Worm (Caenorhabditis elegans) whole organism, L2 larva: Measurements from ENCODE around the gene K03A11.4.

Source experiments
- F13H6.1 ChIP-seq: sonication (generic microtip); optimal IDR thresholded peaks from 2 replicates; lab custom pipeline; 2016; ENCODE audit warnings: missing genetic modification characterization, missing compliant biosample characterization
- aly-2 ChIP-seq: fragments of 150-350 bp; optimal IDR thresholded peaks from 2 replicates; lab custom pipeline; 2014; ENCODE audit warnings: missing biosample characterization, missing genetic modification characterization
- ama-1 ChIP-seq: fragments of 150-350 bp; optimal IDR thresholded peaks from 2 replicates; lab custom pipeline; 2018; ENCODE audit warnings: inconsistent platforms
- elt-3 ChIP-seq: sonication (generic microtip); optimal IDR thresholded peaks from 2 replicates; lab custom pipeline; 2017; ENCODE audit warnings: missing biosample characterization, missing genetic modification characterization
- fos-1 ChIP-seq: fragments of 150-350 bp; optimal IDR thresholded peaks from 2 replicates; lab custom pipeline; 2014; ENCODE audit warnings: missing biosample characterization, missing genetic modification characterization
- nhr-12 ChIP-seq: fragments of 150-350 bp; optimal IDR thresholded peaks from 2 replicates; lab custom pipeline; 2014; ENCODE audit warnings: missing biosample characterization, missing genetic modification characterization
- nhr-25 ChIP-seq: fragments of 150-350 bp; sonication (generic microtip); optimal IDR thresholded peaks from 3 replicates; lab custom pipeline; 2014; ENCODE audit warnings: missing biosample characterization, missing genetic modification characterization
- skn-1 ChIP-seq: sonication (generic microtip); optimal IDR thresholded peaks from 2 replicates; lab custom pipeline; 2017; ENCODE audit warnings: missing biosample characterization, missing genetic modification characterization
- snpc-4 ChIP-seq: fragments of 150-350 bp; optimal IDR thresholded peaks from 2 replicates; lab custom pipeline; 2014; ENCODE audit warnings: missing biosample characterization, missing genetic modification characterization
- unc-55 ChIP-seq: fragments of 150-350 bp; sonication (generic microtip); optimal IDR thresholded peaks from 3 replicates; lab custom pipeline; 2014; ENCODE audit warnings: missing biosample characterization, missing genetic modification reagents, missing genetic modification characterization
- unc-62 ChIP-seq: fragments of 150-350 bp; optimal IDR thresholded peaks from 2 replicates; lab custom pipeline; 2014; ENCODE audit warnings: missing biosample characterization, missing genetic modification reagents, missing genetic modification characterization
- ztf-4 ChIP-seq: fragments of 150-350 bp; optimal IDR thresholded peaks from 2 replicates; lab custom pipeline; 2014; ENCODE audit warnings: missing biosample characterization, missing genetic modification characterization

DNA sequence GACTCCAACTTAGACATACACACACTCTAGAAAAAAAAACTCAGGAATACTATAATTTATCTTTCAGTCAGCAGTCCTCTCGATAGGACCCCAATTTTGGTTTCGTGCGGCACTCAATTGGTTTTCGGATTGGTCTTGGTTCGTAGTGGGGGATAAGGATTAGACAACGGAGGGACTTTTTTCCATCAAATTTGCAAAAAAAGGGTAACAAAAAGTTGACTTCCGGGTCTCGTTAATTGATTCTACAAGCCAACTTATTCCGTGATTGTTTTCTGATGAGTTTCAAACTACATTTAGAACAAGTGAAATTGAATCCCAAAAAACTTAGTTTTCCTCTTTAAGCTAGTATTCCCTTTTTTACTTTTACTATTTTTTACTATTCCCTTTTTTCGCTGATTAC is 43.6 kb upstream of the K03A11.4 start:
- TF ChIP-seq skn-1 (no peak), snpc-4 (tag; lab: Kevin White, UChicago) (no peak), unc-55 (GFP tag; lab: Kevin White, UChicago) (no peak), ztf-4 (no peak), ama-1 (lab: Kevin White, UChicago) (no peak), unc-62 (GFP tag; lab: Kevin White, UChicago) (no peak), elt-3 (tag; lab: Kevin White, UChicago) (no peak), fos-1 (tag; lab: Kevin White, UChicago) (no peak), nhr-25 (tag; lab: Kevin White, UChicago) (no peak), aly-2 (tag; lab: Kevin White, UChicago) (no peak), F13H6.1 (tag; lab: Kevin White, UChicago) (no peak), nhr-12 (tag; lab: Kevin White, UChicago) (no peak)
